Worm (Caenorhabditis elegans) whole organism, young adult: Measurements from ENCODE around the gene srw-53.

Source experiments
- B0019.2 ChIP-seq: fragments of 200-800 bp; sonication (Bioruptor generic); conservative IDR thresholded peaks from 2 replicates; pipeline ENCODE4 v1.3.6; 2022; ENCODE audit warnings: missing genetic modification reagents, missing genetic modification characterization, missing compliant biosample characterization
- F49E8.2 ChIP-seq: sonication (generic microtip); optimal IDR thresholded peaks from 3 replicates; lab custom pipeline; 2017; ENCODE audit warnings: missing genetic modification characterization, mild to moderate bottlenecking, missing compliant biosample characterization, antibody characterized with exemption, moderate library complexity; ENCODE audit not compliant: insufficient read depth
- T07F8.4 ChIP-seq: sonication (generic microtip); optimal IDR thresholded peaks from 2 replicates; lab custom pipeline; 2016; ENCODE audit warnings: mild to moderate bottlenecking, missing genetic modification characterization, moderate library complexity, missing compliant biosample characterization
- Y53G8AR.9 ChIP-seq: fragments of 200-800 bp; sonication (Bioruptor generic); conservative IDR thresholded peaks from 2 replicates; pipeline ENCODE4 v1.3.6; 2022; ENCODE audit warnings: missing genetic modification reagents, missing genetic modification characterization, missing compliant biosample characterization
- Y67H2A.10 ChIP-seq: fragments of 200-800 bp; sonication (Bioruptor generic); conservative IDR thresholded peaks from 2 replicates; pipeline ENCODE4 v1.3.6; 2022; ENCODE audit warnings: missing genetic modification reagents, missing genetic modification characterization, missing compliant biosample characterization
- ZK185.1 ChIP-seq: sonication (generic microtip); optimal IDR thresholded peaks from 2 replicates; lab custom pipeline; 2016; ENCODE audit warnings: mild to moderate bottlenecking, missing genetic modification characterization, missing compliant biosample characterization; ENCODE audit not compliant: poor library complexity, severe bottlenecking
- aptf-3 ChIP-seq: fragments of 200-800 bp; sonication (Bioruptor generic); IDR thresholded peaks from 2 replicates; pipeline ENCODE4 v1.3.6; 2022; ENCODE audit warnings: missing genetic modification characterization, missing compliant biosample characterization
- nhr-90 ChIP-seq: sonication (generic microtip); optimal IDR thresholded peaks from 2 replicates; lab custom pipeline; 2016; ENCODE audit warnings: missing genotype, mild to moderate bottlenecking, missing genetic modification characterization, missing compliant biosample characterization
- pha-4 ChIP-seq: fragments of 150-350 bp; sonication (generic microtip); optimal IDR thresholded peaks from 2 replicates; lab custom pipeline; 2014; ENCODE audit warnings: missing biosample characterization, missing genetic modification reagents, missing genetic modification characterization

ce11 chrV:15922979-15923378 lies 20.2 kb upstream of the srw-53 start, which contains the start of gene F35E8.13:
- no peak for TF ChIP-seq Y53G8AR.9 (GFP tag; lab: Robert Waterston, UW)
- no peak for TF ChIP-seq F49E8.2 (tag; lab: Kevin White, UChicago)
- no peak for TF ChIP-seq Y67H2A.10 (GFP tag; lab: Robert Waterston, UW)
- TF ChIP-seq nhr-90 (tag; lab: Kevin White, UChicago): no peak
- no peak for TF ChIP-seq ZK185.1 (tag; lab: Kevin White, UChicago)
- TF ChIP-seq T07F8.4: no peak
- no peak for TF ChIP-seq B0019.2 (GFP tag; lab: Robert Waterston, UW)
- no peak for TF ChIP-seq aptf-3 (GFP tag; lab: Robert Waterston, UW)
- no peak for TF ChIP-seq pha-4 (tag; lab: Kevin White, UChicago)
